Fruit fly (Drosophila melanogaster): Measurements from ENCODE around the gene Rpn9.

Rpn9 gene

DNA sequence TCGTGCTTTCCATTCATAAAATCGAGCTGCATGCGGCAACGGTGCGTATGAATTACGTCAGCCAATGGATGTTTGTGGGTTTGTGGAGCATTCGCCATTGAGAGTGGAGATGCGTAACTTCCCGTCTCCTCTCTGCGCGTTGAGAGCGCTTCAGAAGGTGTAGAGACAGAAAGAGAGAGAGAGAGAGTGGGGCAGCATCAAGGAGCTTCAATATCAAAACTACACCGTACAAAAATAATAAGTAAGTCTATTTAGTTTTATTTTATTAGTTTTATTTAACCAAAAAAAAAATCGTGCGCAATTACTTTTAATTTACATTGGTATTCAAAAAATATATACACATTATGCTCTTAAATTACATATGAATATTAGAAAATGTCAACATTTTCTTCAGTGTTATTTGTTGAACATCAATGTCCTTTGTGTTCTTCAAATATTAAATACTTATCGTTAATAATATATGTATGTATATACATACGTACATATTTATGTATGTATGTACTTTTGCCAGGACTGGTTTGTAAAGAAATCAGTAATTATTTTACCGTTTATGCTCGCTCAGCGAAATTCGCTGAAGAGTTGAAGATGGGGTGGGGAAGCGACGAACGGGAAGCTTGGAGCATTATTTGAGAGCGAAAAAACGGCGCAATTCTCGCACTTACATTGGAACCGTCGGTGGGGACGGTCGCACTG lies 10.4 kb downstream of the Rpn9 start, which contains the start of gene CG10365:
Gene CG10365, plus strand, starts transcription at position 652 of the 693 bp plus-strand sequence.
- TF ChIP-seq kay (GFP tag; ENCODE audit: borderline replicate concordance): peak; percentile 81
- no peak for TF ChIP-seq CG12768 (GFP tag; optimal IDR thresholded peaks at IDR 0.05)
- peak; percentile 98 for TF ChIP-seq tj (GFP tag; optimal IDR thresholded peaks at IDR 0.05)
- TF ChIP-seq Crg-1 (GFP tag; optimal IDR thresholded peaks at IDR 0.05): no peak
- peak; percentile 73 for TF ChIP-seq CG7045 (GFP tag; optimal IDR thresholded peaks at IDR 0.05)
- no peak for TF ChIP-seq CG1620 (GFP tag; optimal IDR thresholded peaks at IDR 0.05)
- no peak for TF ChIP-seq CG11617 (GFP tag; optimal IDR thresholded peaks at IDR 0.05)
- TF ChIP-seq cnc (optimal IDR thresholded peaks at IDR 0.05): no peak
- peak; percentile 83 for TF ChIP-seq CG33017 (tag; optimal IDR thresholded peaks at IDR 0.05)
- TF ChIP-seq CG7101 (tag; optimal IDR thresholded peaks at IDR 0.05): peak; percentile 78
- peak; percentile 83 for TF ChIP-seq CG14711 (tag; optimal IDR thresholded peaks at IDR 0.05)
- no peak for TF ChIP-seq ovo (GFP tag; optimal IDR thresholded peaks at IDR 0.05)
- peak; percentile 98 for TF ChIP-seq pad (GFP tag; optimal IDR thresholded peaks at IDR 0.05)
- no peak for TF ChIP-seq Clk (GFP tag; optimal IDR thresholded peaks at IDR 0.05)
- peak; percentile 27 for TF ChIP-seq CG5204 (GFP tag; optimal IDR thresholded peaks at IDR 0.05)
- no peak for TF ChIP-seq bab1 (GFP tag; optimal IDR thresholded peaks at IDR 0.05)

DNA sequence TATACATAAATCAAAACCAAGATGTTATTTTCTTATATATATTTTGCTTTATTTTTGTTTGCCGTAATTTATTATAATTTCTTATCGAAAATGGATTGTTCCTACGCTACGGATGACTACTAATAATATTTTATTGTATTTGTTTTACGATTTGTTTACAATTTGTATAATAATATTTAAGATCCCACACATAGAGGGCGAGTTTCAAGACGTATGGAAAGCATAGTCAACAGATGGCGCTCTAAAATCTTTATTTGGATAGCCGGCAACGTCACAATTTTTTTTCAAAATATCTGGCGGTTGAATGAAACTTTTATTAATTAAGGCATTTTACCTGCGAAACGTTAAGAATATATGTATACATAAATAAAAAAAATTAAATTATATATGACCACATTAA lies 11.3 kb downstream of the Rpn9 start:
- TF ChIP-seq Mnt (GFP tag; optimal IDR thresholded peaks at IDR 0.05): peak; percentile 35
- TF ChIP-seq CG11617 (GFP tag; optimal IDR thresholded peaks at IDR 0.05): no peak
- no peak for TF ChIP-seq cnc (optimal IDR thresholded peaks at IDR 0.05)
- peak; percentile 30 for TF ChIP-seq CG7045 (GFP tag; optimal IDR thresholded peaks at IDR 0.05)
- TF ChIP-seq cic (GFP tag; optimal IDR thresholded peaks at IDR 0.05): peak; percentile 25
- TF ChIP-seq CG12768 (GFP tag; optimal IDR thresholded peaks at IDR 0.05): no peak
- no peak for TF ChIP-seq ovo (GFP tag; optimal IDR thresholded peaks at IDR 0.05)
- TF ChIP-seq CG7101 (tag; optimal IDR thresholded peaks at IDR 0.05): peak; percentile 58
- peak; percentile 36 for TF ChIP-seq Hr96 (GFP tag; optimal IDR thresholded peaks at IDR 0.05)
- no peak for TF ChIP-seq Clk (GFP tag; optimal IDR thresholded peaks at IDR 0.05)
- TF ChIP-seq CG14711 (tag; optimal IDR thresholded peaks at IDR 0.05): no peak
- no peak for TF ChIP-seq pad (GFP tag; optimal IDR thresholded peaks at IDR 0.05)
- TF ChIP-seq toe (GFP tag; optimal IDR thresholded peaks at IDR 0.05): peak; percentile 58
- peak; percentile 60 for TF ChIP-seq CG1620 (GFP tag; optimal IDR thresholded peaks at IDR 0.05)
- TF ChIP-seq CG33017 (tag; optimal IDR thresholded peaks at IDR 0.05): peak; percentile 12
- no peak for TF ChIP-seq tj (GFP tag; optimal IDR thresholded peaks at IDR 0.05)
- TF ChIP-seq CG5204 (GFP tag; optimal IDR thresholded peaks at IDR 0.05): no peak
- TF ChIP-seq kay (GFP tag; ENCODE audit: borderline replicate concordance): peak; percentile 83
- peak; percentile 35 for TF ChIP-seq Crg-1 (GFP tag; optimal IDR thresholded peaks at IDR 0.05)
- peak; percentile 78 for TF ChIP-seq bab1 (GFP tag; optimal IDR thresholded peaks at IDR 0.05)

DNA sequence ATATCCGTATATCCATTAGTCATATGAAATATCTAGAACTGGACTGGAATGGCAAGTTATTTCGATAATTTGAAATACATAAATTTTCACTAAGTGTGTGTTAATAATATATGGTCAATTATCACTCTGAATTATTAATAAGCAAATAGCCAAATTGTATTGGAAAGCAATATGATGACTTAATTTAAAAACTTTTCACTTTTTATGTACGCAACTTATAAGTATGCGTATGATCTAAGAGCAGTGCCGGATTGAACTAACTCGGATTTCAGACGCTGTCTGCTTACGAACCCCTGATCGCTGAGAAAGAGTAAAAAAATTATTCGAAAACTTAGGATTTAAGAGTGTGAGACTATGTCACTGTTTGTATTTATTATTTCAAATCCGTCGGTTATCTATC lies 11.7 kb downstream of the Rpn9 start, which contains the start of gene CG10232:
Gene CG10232, minus strand, starts transcription at position 101 of the 400 bp plus-strand sequence.
- TF ChIP-seq CG5204 (GFP tag; optimal IDR thresholded peaks at IDR 0.05) (no peak), cnc (optimal IDR thresholded peaks at IDR 0.05) (no peak), CG12768 (GFP tag; optimal IDR thresholded peaks at IDR 0.05) (no peak), CG11617 (GFP tag; optimal IDR thresholded peaks at IDR 0.05) (no peak), cic (GFP tag; optimal IDR thresholded peaks at IDR 0.05) (no peak), Mnt (GFP tag; optimal IDR thresholded peaks at IDR 0.05) (no peak), toe (GFP tag; optimal IDR thresholded peaks at IDR 0.05) (no peak), pad (GFP tag; optimal IDR thresholded peaks at IDR 0.05) (no peak)

DNA sequence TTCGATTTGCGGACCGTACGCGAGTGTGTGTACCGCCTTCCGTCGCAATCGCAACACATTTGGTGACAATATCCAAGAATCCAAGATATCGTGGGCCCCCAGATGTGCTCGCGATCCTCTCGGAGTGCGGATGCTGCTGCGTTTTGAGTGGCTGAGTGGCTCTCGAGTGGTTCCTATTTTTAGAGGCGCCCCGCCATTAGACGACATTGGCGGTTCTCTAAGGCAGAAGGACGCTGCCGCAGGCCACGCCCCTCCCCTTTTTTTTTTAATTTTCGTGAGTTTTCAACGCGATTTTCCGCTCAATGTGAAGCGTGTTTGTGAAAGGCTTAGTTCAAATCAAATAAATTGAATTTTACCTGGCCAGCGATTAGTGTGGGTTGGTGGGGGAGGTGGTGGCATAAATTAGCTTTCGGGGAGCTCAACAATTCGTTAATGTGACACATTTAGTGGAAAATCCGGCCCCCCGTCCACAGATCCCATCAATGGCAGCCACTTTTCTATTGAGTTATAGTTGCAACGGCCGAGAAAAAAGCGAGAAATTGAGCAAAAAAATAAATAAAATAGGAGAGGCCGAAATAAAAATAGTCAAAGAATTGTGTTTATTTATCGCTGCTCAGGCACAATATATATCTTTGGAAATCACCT lies 14.8 kb downstream of the Rpn9 start, which contains the start of gene nau:
Gene nau, minus strand, starts transcription at position 61 of the 645 bp plus-strand sequence.
- TF ChIP-seq cic (GFP tag; optimal IDR thresholded peaks at IDR 0.05) (no peak), CG7045 (GFP tag; optimal IDR thresholded peaks at IDR 0.05) (no peak), toe (GFP tag; optimal IDR thresholded peaks at IDR 0.05) (no peak), CG7101 (tag; optimal IDR thresholded peaks at IDR 0.05) (no peak), Crg-1 (GFP tag; optimal IDR thresholded peaks at IDR 0.05) (no peak), CG5204 (GFP tag; optimal IDR thresholded peaks at IDR 0.05) (no peak), kay (GFP tag; ENCODE audit: borderline replicate concordance) (no peak), Hr96 (GFP tag; optimal IDR thresholded peaks at IDR 0.05) (no peak), CG11617 (GFP tag; optimal IDR thresholded peaks at IDR 0.05) (no peak), CG12768 (GFP tag; optimal IDR thresholded peaks at IDR 0.05) (no peak), Mnt (GFP tag; optimal IDR thresholded peaks at IDR 0.05) (no peak), pad (GFP tag; optimal IDR thresholded peaks at IDR 0.05) (no peak), Clk (GFP tag; optimal IDR thresholded peaks at IDR 0.05) (no peak), bab1 (GFP tag; optimal IDR thresholded peaks at IDR 0.05) (no peak), ovo (GFP tag; optimal IDR thresholded peaks at IDR 0.05) (no peak)

DNA sequence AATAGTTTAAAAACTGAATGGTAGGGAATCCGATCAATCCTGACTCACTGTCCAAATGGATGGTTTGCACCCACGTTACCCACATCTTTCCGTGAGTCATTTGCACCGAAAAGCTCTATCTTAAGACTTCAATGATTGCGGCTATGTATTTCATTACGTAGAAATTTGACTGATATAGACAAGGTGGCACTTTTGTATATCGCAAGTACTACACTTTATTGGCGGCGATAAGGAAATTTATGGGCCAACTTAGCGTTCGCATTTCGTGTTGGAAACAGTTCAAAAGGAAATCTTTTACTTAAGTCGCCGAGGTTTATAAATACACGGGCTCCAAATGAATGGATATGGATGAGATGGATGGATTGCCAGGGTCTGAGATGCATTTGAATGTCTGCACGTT lies 18.4 kb downstream of the Rpn9 start:
- TF ChIP-seq kay (GFP tag; ENCODE audit: borderline replicate concordance) (peak; percentile 47), CG1620 (GFP tag; optimal IDR thresholded peaks at IDR 0.05) (no peak)

DNA sequence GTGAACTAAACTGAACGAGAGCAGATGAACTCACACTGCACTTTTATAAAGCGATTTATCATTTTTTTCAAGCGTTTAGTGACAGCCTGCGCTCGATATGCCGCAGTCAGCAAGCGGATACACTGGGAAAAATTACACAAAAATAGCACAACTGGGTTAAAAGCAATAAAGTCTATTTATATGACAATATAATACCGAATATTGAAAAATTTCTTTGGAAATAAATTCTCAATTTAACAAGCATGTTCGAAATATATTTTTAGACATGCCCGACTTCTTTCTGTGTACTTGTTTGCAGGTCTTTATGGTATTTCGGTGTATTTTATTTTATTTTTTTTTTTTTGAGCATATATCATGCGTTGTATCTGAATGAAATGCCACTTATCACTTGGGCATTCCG lies 19.4 kb downstream of the Rpn9 start:
- TF ChIP-seq CG33017 (tag; optimal IDR thresholded peaks at IDR 0.05) (no peak), Mnt (GFP tag; optimal IDR thresholded peaks at IDR 0.05) (no peak), tj (GFP tag; optimal IDR thresholded peaks at IDR 0.05) (peak; percentile 11), bab1 (GFP tag; optimal IDR thresholded peaks at IDR 0.05) (peak; percentile 4), CG14711 (tag; optimal IDR thresholded peaks at IDR 0.05) (peak; percentile 22)

Data from whole organism, adult.